Worm (Caenorhabditis elegans) whole organism, early embryonic: Measurements from ENCODE around the gene F40G9.19.

Experiments
- B0310.2 ChIP-seq: sonication (generic microtip); optimal IDR thresholded peaks from 2 replicates; lab custom pipeline; 2016; ENCODE audit warnings: mild to moderate bottlenecking, missing genetic modification characterization, missing compliant biosample characterization
- F13C5.2 ChIP-seq: sonication (generic microtip); optimal IDR thresholded peaks from 2 replicates; lab custom pipeline; 2017; ENCODE audit warnings: mild to moderate bottlenecking, missing genetic modification characterization, inconsistent platforms, missing compliant biosample characterization
- aly-1 ChIP-seq: sonication (generic microtip); optimal IDR thresholded peaks from 2 replicates; lab custom pipeline; 2016; ENCODE audit warnings: missing genetic modification characterization, missing compliant biosample characterization
- ama-1 ChIP-seq: fragments of 150-350 bp; optimal IDR thresholded peaks from 2 replicates; lab custom pipeline; 2014
- ceh-13 ChIP-seq: fragments of 200-800 bp; sonication (Bioruptor generic); optimal IDR thresholded peaks from 2 replicates; lab custom pipeline; 2018; ENCODE audit warnings: mild to moderate bottlenecking, missing genetic modification characterization, missing compliant biosample characterization
- ceh-36 ChIP-seq: sonication (generic microtip); optimal IDR thresholded peaks from 2 replicates; lab custom pipeline; 2016; ENCODE audit warnings: missing genetic modification characterization, inconsistent platforms, missing compliant biosample characterization
- ets-7 ChIP-seq: sonication (generic microtip); optimal IDR thresholded peaks from 2 replicates; lab custom pipeline; 2016; ENCODE audit warnings: missing genotype, missing genetic modification characterization, missing compliant biosample characterization
- flt-1 ChIP-seq: fragments of 200-800 bp; sonication (Bioruptor generic); IDR thresholded peaks from 2 replicates; pipeline ENCODE4 v1.3.6; 2022; ENCODE audit warnings: missing genetic modification characterization, missing compliant biosample characterization
- hmbx-1 ChIP-seq: sonication (generic microtip); optimal IDR thresholded peaks from 2 replicates; lab custom pipeline; 2016; ENCODE audit warnings: mild to moderate bottlenecking, missing genetic modification characterization, missing compliant biosample characterization
- hmg-4 ChIP-seq: fragments of 200-800 bp; sonication (Bioruptor generic); optimal IDR thresholded peaks from 2 replicates; lab custom pipeline; 2018; ENCODE audit warnings: mild to moderate bottlenecking, missing genetic modification characterization, missing compliant biosample characterization
- hnd-1 ChIP-seq: sonication (generic microtip); optimal IDR thresholded peaks from 2 replicates; lab custom pipeline; 2016; ENCODE audit warnings: missing genetic modification characterization, missing compliant biosample characterization
- pes-1 ChIP-seq: fragments of 200-800 bp; sonication (Bioruptor generic); IDR thresholded peaks from 2 replicates; pipeline ENCODE4 v1.3.6; 2022; ENCODE audit warnings: missing genetic modification reagents, missing genetic modification characterization, missing compliant biosample characterization
- scrt-1 ChIP-seq: fragments of 200-800 bp; sonication (Bioruptor generic); IDR thresholded peaks from 2 replicates; pipeline ENCODE4 v1.3.6; 2022; ENCODE audit warnings: missing genetic modification characterization, missing compliant biosample characterization
- sea-1 ChIP-seq: fragments of 200-800 bp; sonication (Bioruptor generic); conservative IDR thresholded peaks from 2 replicates; pipeline ENCODE4 v1.3.6; 2022; ENCODE audit warnings: missing genetic modification characterization, missing compliant biosample characterization
- tbx-11 ChIP-seq: fragments of 200-800 bp; sonication (Bioruptor generic); IDR thresholded peaks from 2 replicates; pipeline ENCODE4 v1.3.6; 2022; ENCODE audit warnings: missing genetic modification characterization, missing compliant biosample characterization
- tbx-37 ChIP-seq: fragments of 200-800 bp; sonication (Bioruptor generic); conservative IDR thresholded peaks from 2 replicates; pipeline ENCODE4 v1.3.6; 2022; ENCODE audit warnings: missing genetic modification reagents, missing genetic modification characterization, missing compliant biosample characterization
- tra-4 ChIP-seq: sonication (generic microtip); optimal IDR thresholded peaks from 2 replicates; lab custom pipeline; 2017; ENCODE audit warnings: missing genetic modification characterization, missing compliant biosample characterization

F40G9.19 gene

ce11 chrIII:177715-178114 is 4.1 kb downstream of the F40G9.19 start, which contains the start of gene F40G9.14:
TSS of gene F40G9.14 (minus strand) at chrIII:177815.
- no peak for TF ChIP-seq hmbx-1 (tag; lab: Kevin White, UChicago)
- TF ChIP-seq aly-1 (tag; lab: Kevin White, UChicago) = no peak
- TF ChIP-seq flt-1 (GFP tag; lab: Robert Waterston, UW) = no peak

ce11 chrIII:178126-178525 is 4.5 kb downstream of the F40G9.19 start:
- TF ChIP-seq hmbx-1 (tag; lab: Kevin White, UChicago) (no peak), F13C5.2 (tag; lab: Kevin White, UChicago) (no peak), sea-1 (peak; percentile 67; the same call in 1 of the 2 replicates), ama-1 (lab: Kevin White, UChicago) (peak; percentile 91), ceh-36 (tag; lab: Kevin White, UChicago) (no peak)

- TF ChIP-seq F13C5.2 (tag; lab: Kevin White, UChicago) (no peak), hmg-4 (GFP tag; lab: Kevin White, UChicago) (peak; percentile 60), B0310.2 (tag; lab: Kevin White, UChicago) (no peak), tbx-11 (0 out of 2 replicates have a peak, but pooled peaks have one; percentile 37), aly-1 (tag; lab: Kevin White, UChicago) (no peak), hmbx-1 (tag; lab: Kevin White, UChicago) (no peak), hnd-1 (tag; lab: Kevin White, UChicago) (no peak), tbx-37 (GFP tag; lab: Robert Waterston, UW) (no peak), sea-1 (no peak), ets-7 (tag; lab: Kevin White, UChicago) (no peak), scrt-1 (GFP tag; lab: Robert Waterston, UW) (no peak), ama-1 (lab: Kevin White, UChicago) (no peak), pes-1 (GFP tag; lab: Robert Waterston, UW) (no peak), ceh-13 (GFP tag; lab: Kevin White, UChicago) (no peak)
Observed at ce11 chrIII:179123-179592, 5.6 kb downstream of the F40G9.19 start, which contains the start of gene F40G9.6. TSS of gene F40G9.6 (plus strand) at chrIII:179542.

ce11 chrIII:180963-181362 is 7.4 kb downstream of the F40G9.19 start, which contains the start of gene F40G9.5:
TSS of gene F40G9.5 (plus strand) at chrIII:181263.
- no peak for TF ChIP-seq pes-1 (GFP tag; lab: Robert Waterston, UW)
- TF ChIP-seq hnd-1 (tag; lab: Kevin White, UChicago) = no peak
- TF ChIP-seq tbx-37 (GFP tag; lab: Robert Waterston, UW) = no peak
- TF ChIP-seq F13C5.2 (tag; lab: Kevin White, UChicago) = no peak
- TF ChIP-seq scrt-1 (GFP tag; lab: Robert Waterston, UW) = no peak
- no peak for TF ChIP-seq ets-7 (tag; lab: Kevin White, UChicago)
- no peak for TF ChIP-seq hmbx-1 (tag; lab: Kevin White, UChicago)
- TF ChIP-seq hmg-4 (GFP tag; lab: Kevin White, UChicago) = no peak
- TF ChIP-seq tra-4 (tag; lab: Kevin White, UChicago) = no peak
- TF ChIP-seq aly-1 (tag; lab: Kevin White, UChicago) = no peak
- TF ChIP-seq sea-1 = no peak

ce11 chrIII:182080-182479 is 8.5 kb downstream of the F40G9.19 start, which contains the start of gene F40G9.15:
TSS of gene F40G9.15 (plus strand) at chrIII:182380.
- TF ChIP-seq aly-1 (tag; lab: Kevin White, UChicago) = no peak
- TF ChIP-seq ceh-13 (GFP tag; lab: Kevin White, UChicago) = peak; percentile 12

- TF ChIP-seq ama-1 (lab: Kevin White, UChicago) (no peak), F13C5.2 (tag; lab: Kevin White, UChicago) (no peak), tra-4 (tag; lab: Kevin White, UChicago) (no peak), tbx-37 (GFP tag; lab: Robert Waterston, UW) (no peak), ceh-13 (GFP tag; lab: Kevin White, UChicago) (no peak), flt-1 (GFP tag; lab: Robert Waterston, UW) (no peak), hnd-1 (tag; lab: Kevin White, UChicago) (no peak), pes-1 (GFP tag; lab: Robert Waterston, UW) (no peak), ets-7 (tag; lab: Kevin White, UChicago) (no peak), B0310.2 (tag; lab: Kevin White, UChicago) (no peak), scrt-1 (GFP tag; lab: Robert Waterston, UW) (no peak), hmbx-1 (tag; lab: Kevin White, UChicago) (no peak), hmg-4 (GFP tag; lab: Kevin White, UChicago) (no peak), ceh-36 (tag; lab: Kevin White, UChicago) (no peak), sea-1 (no peak), aly-1 (tag; lab: Kevin White, UChicago) (no peak)
Observed at ce11 chrIII:183072-183471, 9.5 kb downstream of the F40G9.19 start.

- TF ChIP-seq ama-1 (lab: Kevin White, UChicago) = no peak
- no peak for TF ChIP-seq tbx-11
- no peak for TF ChIP-seq scrt-1 (GFP tag; lab: Robert Waterston, UW)
- TF ChIP-seq hmbx-1 (tag; lab: Kevin White, UChicago) = no peak
- no peak for TF ChIP-seq tra-4 (tag; lab: Kevin White, UChicago)
- TF ChIP-seq B0310.2 (tag; lab: Kevin White, UChicago) = no peak
- no peak for TF ChIP-seq pes-1 (GFP tag; lab: Robert Waterston, UW)
- no peak for TF ChIP-seq sea-1
- TF ChIP-seq hmg-4 (GFP tag; lab: Kevin White, UChicago) = no peak
- TF ChIP-seq ceh-36 (tag; lab: Kevin White, UChicago) = no peak
- no peak for TF ChIP-seq flt-1 (GFP tag; lab: Robert Waterston, UW)
- no peak for TF ChIP-seq aly-1 (tag; lab: Kevin White, UChicago)
- no peak for TF ChIP-seq F13C5.2 (tag; lab: Kevin White, UChicago)
- no peak for TF ChIP-seq tbx-37 (GFP tag; lab: Robert Waterston, UW)
- TF ChIP-seq ceh-13 (GFP tag; lab: Kevin White, UChicago) = no peak
- no peak for TF ChIP-seq hnd-1 (tag; lab: Kevin White, UChicago)
- TF ChIP-seq ets-7 (tag; lab: Kevin White, UChicago) = no peak
Observed at ce11 chrIII:184335-184734, 10.7 kb downstream of the F40G9.19 start.
